Worm (Caenorhabditis elegans) whole organism, L1 larva: ENCODE measurements around the gene col-162.

Experiments
- C04F5.9 ChIP-seq: sonication (generic microtip); optimal IDR thresholded peaks from 2 replicates; lab custom pipeline; 2016; ENCODE audit warnings: missing genetic modification characterization, missing compliant biosample characterization
- C34B4.2 ChIP-seq: sonication (generic microtip); optimal IDR thresholded peaks from 2 replicates; lab custom pipeline; 2017; ENCODE audit warnings: mild to moderate bottlenecking, missing genetic modification characterization, missing compliant biosample characterization
- F16B12.6 ChIP-seq: fragments of 150-350 bp; optimal IDR thresholded peaks from 2 replicates; lab custom pipeline; 2014; ENCODE audit warnings: missing biosample characterization, missing genetic modification characterization
- Y116A8C.19 ChIP-seq: sonication (generic microtip); optimal IDR thresholded peaks from 2 replicates; lab custom pipeline; 2016; ENCODE audit warnings: missing compliant biosample characterization, missing genetic modification characterization, borderline replicate concordance
- alr-1 ChIP-seq: fragments of 200-800 bp; sonication (Bioruptor generic); optimal IDR thresholded peaks from 2 replicates; lab custom pipeline; 2018; ENCODE audit warnings: borderline replicate concordance, mild to moderate bottlenecking, missing genetic modification characterization, missing compliant biosample characterization
- aly-2 ChIP-seq: fragments of 150-350 bp; optimal IDR thresholded peaks from 2 replicates; lab custom pipeline; 2014; ENCODE audit warnings: missing biosample characterization, missing genetic modification characterization
- blmp-1 ChIP-seq: fragments of 150-350 bp; optimal IDR thresholded peaks from 2 replicates; lab custom pipeline; 2014; ENCODE audit warnings: missing biosample characterization, missing genetic modification characterization
- ceh-63 ChIP-seq: fragments of 200-800 bp; sonication (Bioruptor generic); optimal IDR thresholded peaks from 2 replicates; lab custom pipeline; 2018; ENCODE audit warnings: mild to moderate bottlenecking, missing genetic modification characterization, missing compliant biosample characterization
- ceh-82 ChIP-seq, 3 experiments: fragments of 150-350 bp in 1 of 3; sonication (generic microtip) in 2 of 3; optimal IDR thresholded peaks; 2 replicates each; lab custom pipeline; 2014 to 2017; ENCODE audit warnings: missing biosample characterization in 3 of 3, missing genetic modification characterization in 3 of 3
- ceh-88 ChIP-seq: fragments of 200-800 bp; sonication (Bioruptor generic); IDR thresholded peaks from 2 replicates; pipeline ENCODE4 v1.3.6; 2022; ENCODE audit warnings: missing genetic modification characterization, missing compliant biosample characterization
- ceh-90 ChIP-seq: sonication (generic microtip); optimal IDR thresholded peaks from 2 replicates; lab custom pipeline; 2016; ENCODE audit warnings: missing genetic modification characterization, missing compliant biosample characterization
- ces-1 ChIP-seq: fragments of 150-350 bp; optimal IDR thresholded peaks from 2 replicates; lab custom pipeline; 2014; ENCODE audit warnings: missing biosample characterization, missing genetic modification reagents, missing genetic modification characterization
- dpl-1 ChIP-seq, 3 experiments: fragments of 150-350 bp in 2 of 3; sonication (generic microtip) in 1 of 3; optimal IDR thresholded peaks; 2 replicates each; lab custom pipeline; 2014 to 2017; ENCODE audit warnings: missing biosample characterization in 3 of 3, missing genetic modification characterization in 3 of 3, missing genetic modification reagents in 3 of 3
- efl-1 ChIP-seq, 4 experiments: fragments of 150-350 bp; optimal IDR thresholded peaks in 3 of 4; peaks in 1 of 4; 1 replicate in 1 of 4; 2 replicates in 3 of 4; lab custom pipeline; 2014; ENCODE audit warnings: missing biosample characterization in 2 of 4, missing genetic modification characterization in 2 of 4, missing genetic modification reagents in 2 of 4
- efl-3 ChIP-seq: fragments of 200-800 bp; sonication (Bioruptor generic); optimal IDR thresholded peaks from 2 replicates; lab custom pipeline; 2018; ENCODE audit warnings: mild to moderate bottlenecking, missing genetic modification characterization, missing compliant biosample characterization
- elt-3 ChIP-seq, 6 experiments: fragments of 150-350 bp in 1 of 6; sonication (generic microtip); optimal IDR thresholded peaks; 2 replicates each; lab custom pipeline; 2017 to 2018; ENCODE audit warnings: missing biosample characterization in 6 of 6, missing genetic modification characterization in 6 of 6, inconsistent platforms in 1 of 6
- fkh-10 ChIP-seq: sonication (generic microtip); optimal IDR thresholded peaks from 2 replicates; lab custom pipeline; 2017; ENCODE audit warnings: missing biosample characterization, missing genetic modification reagents, missing genetic modification characterization
- fkh-4 ChIP-seq: sonication (generic microtip); optimal IDR thresholded peaks from 2 replicates; lab custom pipeline; 2016; ENCODE audit warnings: missing compliant biosample characterization, missing genetic modification characterization, borderline replicate concordance
- fkh-8 ChIP-seq: sonication (generic microtip); optimal IDR thresholded peaks from 2 replicates; lab custom pipeline; 2016; ENCODE audit warnings: mild to moderate bottlenecking, missing genetic modification characterization, missing compliant biosample characterization
- hlh-17 ChIP-seq: fragments of 200-800 bp; sonication (Bioruptor generic); optimal IDR thresholded peaks from 2 replicates; lab custom pipeline; 2018; ENCODE audit warnings: missing genetic modification characterization, mild to moderate bottlenecking, missing compliant biosample characterization, moderate library complexity, borderline replicate concordance
- hlh-4 ChIP-seq: sonication (generic microtip); optimal IDR thresholded peaks from 2 replicates; lab custom pipeline; 2016; ENCODE audit warnings: mild to moderate bottlenecking, missing genetic modification characterization, missing compliant biosample characterization
- isw-1 ChIP-seq: fragments of 200-800 bp; sonication (Bioruptor generic); IDR thresholded peaks from 2 replicates; pipeline ENCODE4 v1.3.6; 2022; ENCODE audit warnings: missing genetic modification characterization, missing compliant biosample characterization
- jun-1 ChIP-seq: fragments of 150-350 bp; optimal IDR thresholded peaks from 2 replicates; lab custom pipeline; 2014; ENCODE audit warnings: missing biosample characterization, missing genetic modification reagents, missing genetic modification characterization
- lin-13 ChIP-seq: fragments of 150-350 bp; optimal IDR thresholded peaks from 2 replicates; lab custom pipeline; 2014; ENCODE audit warnings: missing biosample characterization, missing genetic modification reagents, missing genetic modification characterization
- lin-14 ChIP-seq: fragments of 200-800 bp; sonication (Bioruptor generic); optimal IDR thresholded peaks from 2 replicates; lab custom pipeline; 2018; ENCODE audit warnings: mild to moderate bottlenecking, missing genetic modification characterization, moderate library complexity, missing compliant biosample characterization
- lsy-2 ChIP-seq, 2 experiments: fragments of 150-350 bp; optimal IDR thresholded peaks; 2 replicates each; lab custom pipeline; 2014; ENCODE audit warnings: missing biosample characterization in 2 of 2, missing genetic modification characterization in 2 of 2
- mef-2 ChIP-seq: fragments of 150-350 bp; optimal IDR thresholded peaks from 2 replicates; lab custom pipeline; 2014; ENCODE audit warnings: missing biosample characterization, missing genetic modification characterization
- mep-1 ChIP-seq: fragments of 150-350 bp; optimal IDR thresholded peaks from 2 replicates; lab custom pipeline; 2014; ENCODE audit warnings: missing biosample characterization, missing genetic modification characterization
- nhr-19 ChIP-seq: fragments of 200-800 bp; sonication (Bioruptor generic); conservative IDR thresholded peaks from 2 replicates; pipeline ENCODE4 v1.3.6; 2022; ENCODE audit warnings: missing genetic modification characterization, missing compliant biosample characterization
- nhr-20 ChIP-seq: sonication (generic microtip); optimal IDR thresholded peaks from 2 replicates; lab custom pipeline; 2016; ENCODE audit warnings: mild to moderate bottlenecking, missing genetic modification characterization, missing compliant biosample characterization
- nhr-237 ChIP-seq: fragments of 150-350 bp; optimal IDR thresholded peaks from 2 replicates; lab custom pipeline; 2014; ENCODE audit warnings: missing biosample characterization, missing genetic modification characterization
- nhr-71 ChIP-seq: sonication (generic microtip); optimal IDR thresholded peaks from 2 replicates; lab custom pipeline; 2016; ENCODE audit warnings: mild to moderate bottlenecking, missing genetic modification characterization, moderate library complexity, missing compliant biosample characterization
- nhr-76 ChIP-seq: sonication (generic microtip); optimal IDR thresholded peaks from 2 replicates; lab custom pipeline; 2017; ENCODE audit warnings: missing biosample characterization, missing genetic modification characterization
- nhr-77 ChIP-seq: fragments of 150-350 bp; optimal IDR thresholded peaks from 2 replicates; lab custom pipeline; 2014; ENCODE audit warnings: missing biosample characterization, missing genetic modification characterization
- nhr-84 ChIP-seq: sonication (generic microtip); optimal IDR thresholded peaks from 2 replicates; lab custom pipeline; 2017; ENCODE audit warnings: missing biosample characterization, missing genetic modification characterization
- nhr-85 ChIP-seq: sonication (generic microtip); peaks from one replicate; lab custom pipeline; 2016; ENCODE audit warnings: missing genetic modification characterization, inconsistent platforms, missing compliant biosample characterization
- nhr-90 ChIP-seq: sonication (generic microtip); optimal IDR thresholded peaks from 2 replicates; lab custom pipeline; 2016; ENCODE audit warnings: mild to moderate bottlenecking, missing genetic modification characterization, missing compliant biosample characterization; ENCODE audit not compliant: poor library complexity
- pax-3 ChIP-seq: fragments of 200-800 bp; sonication (Bioruptor generic); optimal IDR thresholded peaks from 2 replicates; lab custom pipeline; 2018; ENCODE audit warnings: mild to moderate bottlenecking, missing genetic modification characterization, moderate library complexity, missing compliant biosample characterization
- pqm-1 ChIP-seq: sonication (generic microtip); optimal IDR thresholded peaks from 3 replicates; lab custom pipeline; 2017; ENCODE audit warnings: missing biosample characterization, missing genetic modification characterization
- rnt-1 ChIP-seq: sonication (generic microtip); optimal IDR thresholded peaks from 2 replicates; lab custom pipeline; 2016; ENCODE audit warnings: mild to moderate bottlenecking, missing genetic modification characterization, moderate library complexity, missing compliant biosample characterization
- skn-1 ChIP-seq: fragments of 150-350 bp; optimal IDR thresholded peaks from 2 replicates; lab custom pipeline; 2014; ENCODE audit warnings: missing biosample characterization, missing genetic modification characterization
- snpc-4 ChIP-seq: fragments of 150-350 bp; optimal IDR thresholded peaks from 2 replicates; lab custom pipeline; 2014; ENCODE audit warnings: missing biosample characterization, missing genetic modification characterization
- snu-23 ChIP-seq: sonication (generic microtip); optimal IDR thresholded peaks from 2 replicates; lab custom pipeline; 2016; ENCODE audit warnings: missing genetic modification characterization, missing compliant biosample characterization
- swsn-7 ChIP-seq: sonication (generic microtip); optimal IDR thresholded peaks from 2 replicates; lab custom pipeline; 2016; ENCODE audit warnings: missing genetic modification characterization, missing compliant biosample characterization
- xbp-1 ChIP-seq: sonication (generic microtip); optimal IDR thresholded peaks from 2 replicates; lab custom pipeline; 2016; ENCODE audit warnings: missing genetic modification characterization, missing compliant biosample characterization
- zip-4 ChIP-seq: fragments of 200-800 bp; sonication (Bioruptor generic); optimal IDR thresholded peaks from 2 replicates; lab custom pipeline; 2018; ENCODE audit warnings: mild to moderate bottlenecking, missing genetic modification characterization, moderate library complexity, missing compliant biosample characterization
- ztf-4 ChIP-seq: fragments of 150-350 bp; optimal IDR thresholded peaks from 2 replicates; lab custom pipeline; 2014; ENCODE audit warnings: missing biosample characterization, missing genetic modification characterization

Gene col-162

ce11 chrV:13462974-13463373, 21.2 kb downstream of the col-162 start, which contains the start of gene frm-10 (continued):
- TF ChIP-seq nhr-20 (tag; lab: Kevin White, UChicago) (peak; percentile 78), nhr-19 (peak; percentile 39), lsy-2 (tag; optimal IDR thresholded peaks at IDR 0.05; lab: Kevin White, UChicago) (peak; percentile 52 to 67), mef-2 (tag; lab: Kevin White, UChicago) (no peak), nhr-76 (no peak), snpc-4 (tag; lab: Kevin White, UChicago) (peak; percentile 31), nhr-85 (tag; lab: Kevin White, UChicago) (peak; percentile 70), nhr-71 (tag; lab: Kevin White, UChicago) (peak; percentile 83), fkh-4 (tag; lab: Kevin White, UChicago) (no peak), nhr-90 (peak; percentile 22), efl-1 (optimal IDR thresholded peaks at IDR 0.05; lab: Kevin White, UChicago) (peak; percentile 54 to 71), efl-1 (GFP tag; optimal IDR thresholded peaks at IDR 0.05 in 1 of 2; lab: Kevin White, UChicago) (peak; percentile 50 to 95), isw-1 (GFP tag; lab: Robert Waterston, UW) (peak; percentile 23; the same call in 1 of the 2 replicates)

DNA sequence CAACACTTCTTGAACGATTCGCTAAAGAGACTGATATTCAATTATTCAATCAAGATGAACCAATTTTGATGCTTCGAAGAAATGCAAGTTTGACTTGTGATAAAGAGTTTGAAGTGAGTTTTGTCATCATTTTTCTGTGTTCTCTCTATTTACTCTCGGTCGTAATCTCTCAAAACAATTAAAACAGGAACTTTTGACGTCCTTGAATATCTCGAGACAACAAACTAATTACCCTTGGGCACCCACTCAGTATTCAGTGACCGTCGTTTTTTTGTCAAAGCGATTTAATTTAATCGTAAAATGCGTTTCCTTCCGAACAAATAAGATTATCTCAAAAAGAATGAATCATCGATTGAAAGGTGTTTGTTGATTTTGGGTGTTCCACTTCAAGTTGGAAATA, 22.4 kb downstream of the col-162 start:
- TF ChIP-seq skn-1 (tag; lab: Kevin White, UChicago) (peak; percentile 73), dpl-1 (GFP tag; optimal IDR thresholded peaks at IDR 0.05; lab: Kevin White, UChicago) (peak in 1 of 3 experiments; percentile 1), rnt-1 (tag; lab: Kevin White, UChicago) (peak; percentile 1), nhr-76 (no peak), ztf-4 (tag; lab: Kevin White, UChicago) (no peak), nhr-85 (tag; lab: Kevin White, UChicago) (peak; percentile 67), zip-4 (GFP tag; lab: Kevin White, UChicago) (no peak), ceh-63 (GFP tag; lab: Kevin White, UChicago) (no peak), pax-3 (tag; lab: Kevin White, UChicago) (no peak), nhr-237 (tag; lab: Kevin White, UChicago) (no peak), nhr-84 (tag; lab: Kevin White, UChicago) (no peak), mep-1 (tag; lab: Kevin White, UChicago) (no peak), ceh-90 (no peak), aly-2 (no peak), nhr-71 (tag; lab: Kevin White, UChicago) (peak; percentile 20), snu-23 (peak; percentile 4), blmp-1 (tag; lab: Kevin White, UChicago) (peak; percentile 35), elt-3 (tag; optimal IDR thresholded peaks at IDR 0.05; lab: Kevin White, UChicago) (peak in 1 of 6 experiments; percentile 1), F16B12.6 (tag; lab: Kevin White, UChicago) (no peak), swsn-7 (tag; lab: Kevin White, UChicago) (no peak), lsy-2 (tag; optimal IDR thresholded peaks at IDR 0.05; lab: Kevin White, UChicago) (peak in 1 of 2 experiments; percentile 8), lin-14 (GFP tag; lab: Kevin White, UChicago) (peak; percentile 65)

DNA sequence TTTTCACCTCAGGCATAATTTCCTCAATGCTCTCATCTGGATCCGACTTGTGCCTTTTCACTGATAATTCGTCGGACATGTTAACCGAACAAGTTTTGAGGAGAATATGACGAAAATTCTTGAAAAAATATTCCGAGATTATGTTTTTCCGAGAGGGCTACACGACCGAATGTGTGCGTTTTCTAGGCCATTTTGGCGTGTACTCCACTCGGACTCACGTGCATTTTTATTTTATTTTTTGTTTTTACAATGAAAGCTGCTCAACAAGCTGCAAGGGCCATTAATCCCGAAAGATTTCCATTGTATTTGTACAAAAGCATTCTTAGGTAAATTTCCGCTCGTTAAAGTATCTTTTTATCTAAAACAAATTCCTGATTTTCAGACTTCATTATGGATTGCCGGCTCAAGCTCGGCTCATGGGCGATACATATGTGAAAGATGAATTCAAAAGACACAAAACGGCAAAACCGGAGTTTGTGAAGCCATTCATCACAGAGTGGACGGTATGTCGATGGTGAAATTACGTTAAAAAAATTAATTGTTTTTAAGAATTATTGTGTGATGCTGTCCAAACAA, 26.5 kb downstream of the col-162 start, which contains the start of the genes F25H9.6 and F25H9.7:
Gene F25H9.6 (minus strand): TSS at position 172 of the 576 bp plus-strand sequence.
Gene F25H9.7 (plus strand): TSS at position 187 of the 576 bp plus-strand sequence.
- TF ChIP-seq C04F5.9 (peak; percentile 93), hlh-4 (tag; lab: Kevin White, UChicago) (peak; percentile 87), nhr-237 (tag; lab: Kevin White, UChicago) (no peak), Y116A8C.19 (tag; lab: Kevin White, UChicago) (peak; percentile 98), alr-1 (tag; lab: Kevin White, UChicago) (no peak), pqm-1 (tag; lab: Kevin White, UChicago) (peak; percentile 28), lin-13 (GFP tag; lab: Kevin White, UChicago) (peak; percentile 85), jun-1 (tag; lab: Kevin White, UChicago) (peak; percentile 69), nhr-77 (peak; percentile 41), ceh-88 (GFP tag; lab: Robert Waterston, UW) (peak; percentile 74), hlh-17 (peak; percentile 76), aly-2 (peak; percentile 41), elt-3 (tag; optimal IDR thresholded peaks at IDR 0.05; lab: Kevin White, UChicago) (peak in 3 of 6 experiments; percentile 15 to 77 (median 54)), ceh-82 (tag; optimal IDR thresholded peaks at IDR 0.05; lab: Kevin White, UChicago) (peak; percentile 78 to 93 (median 80)), ceh-63 (GFP tag; lab: Kevin White, UChicago) (peak; percentile 94), ces-1 (GFP tag; lab: Kevin White, UChicago) (no peak), xbp-1 (tag; lab: Kevin White, UChicago) (peak; percentile 91), zip-4 (GFP tag; lab: Kevin White, UChicago) (peak; percentile 71), skn-1 (tag; lab: Kevin White, UChicago) (peak; percentile 51), efl-3 (GFP tag; lab: Kevin White, UChicago) (peak; percentile 88), C34B4.2 (tag; lab: Kevin White, UChicago) (peak; percentile 75), fkh-10 (no peak), fkh-8 (tag; lab: Kevin White, UChicago) (peak; percentile 96)
